Worm (Caenorhabditis elegans): ENCODE measurements around the gene hphd-1.

- TF ChIP-seq pes-1 (GFP tag; IDR thresholded peaks at IDR 0.05) (no peak), F13C5.2 (tag; optimal IDR thresholded peaks at IDR 0.05) (no peak), ama-1 (optimal IDR thresholded peaks at IDR 0.05) (no peak), ceh-36 (tag; optimal IDR thresholded peaks at IDR 0.05) (no peak), tbx-37 (GFP tag; conservative IDR thresholded peaks at IDR 0.05) (no peak), hnd-1 (tag; optimal IDR thresholded peaks at IDR 0.05) (no peak), tra-4 (tag; optimal IDR thresholded peaks at IDR 0.05) (no peak), aly-1 (tag; optimal IDR thresholded peaks at IDR 0.05) (no peak), flt-1 (GFP tag; IDR thresholded peaks at IDR 0.05) (no peak), B0310.2 (tag; optimal IDR thresholded peaks at IDR 0.05) (no peak), ets-7 (tag; optimal IDR thresholded peaks at IDR 0.05) (no peak)
Measured at ce11 chrII:13029290-13030050, 33.1 kb upstream of the hphd-1 start.
